Worm (Caenorhabditis elegans) whole organism, L4 larva: ENCODE results near the gene snfc-5.
"Not testable (repeated sequence)": the region's sequence is repeated elsewhere in the genome, so short reads cannot be mapped to it uniquely, and the experiment has no call there.

ENCODE experiments used
- D1046.2 ChIP-seq: fragments of 200-800 bp; sonication (Bioruptor generic); IDR thresholded peaks from 2 replicates; pipeline ENCODE4 v1.3.6; 2022; ENCODE audit warnings: missing genetic modification characterization, missing compliant biosample characterization
- F10B5.3 ChIP-seq: sonication (generic microtip); optimal IDR thresholded peaks from 2 replicates; lab custom pipeline; 2016; ENCODE audit warnings: mild to moderate bottlenecking, missing genetic modification characterization, missing compliant biosample characterization
- F37D6.2 ChIP-seq: sonication (generic microtip); optimal IDR thresholded peaks from 2 replicates; lab custom pipeline; 2016; ENCODE audit warnings: mild to moderate bottlenecking, missing genetic modification characterization, missing compliant biosample characterization
- F44E2.7 ChIP-seq: fragments of 200-800 bp; sonication (Bioruptor generic); IDR thresholded peaks from 2 replicates; pipeline ENCODE4 v2.1.2; 2022; ENCODE audit warnings: missing genetic modification characterization, missing compliant biosample characterization
- F49E8.2 ChIP-seq: sonication (generic microtip); optimal IDR thresholded peaks from 2 replicates; lab custom pipeline; 2016; ENCODE audit warnings: missing compliant biosample characterization, mild to moderate bottlenecking, missing genetic modification characterization, borderline replicate concordance
- T20F7.1 ChIP-seq: fragments of 200-800 bp; sonication (Bioruptor generic); optimal IDR thresholded peaks from 2 replicates; lab custom pipeline; 2018; ENCODE audit warnings: mild to moderate bottlenecking, missing genetic modification characterization, missing compliant biosample characterization
- T26A8.4 ChIP-seq: fragments of 200-800 bp; sonication (Bioruptor generic); IDR thresholded peaks from 2 replicates; pipeline ENCODE4 v1.3.6; 2022; ENCODE audit warnings: missing genetic modification characterization, missing compliant biosample characterization
- Y105C5A.15 ChIP-seq: fragments of 200-800 bp; sonication (Bioruptor generic); IDR thresholded peaks from 2 replicates; pipeline ENCODE4 v1.3.6; 2022; ENCODE audit warnings: missing genetic modification characterization, missing compliant biosample characterization
- Y48G9A.11 ChIP-seq: fragments of 200-800 bp; sonication (Bioruptor generic); IDR thresholded peaks from 2 replicates; pipeline ENCODE4 v1.3.6; 2022; ENCODE audit warnings: missing genetic modification reagents, missing genetic modification characterization, missing compliant biosample characterization
- Y5F2A.4 ChIP-seq: fragments of 200-800 bp; sonication (Bioruptor generic); optimal IDR thresholded peaks from 2 replicates; lab custom pipeline; 2018; ENCODE audit warnings: mild to moderate bottlenecking, missing genetic modification characterization, missing compliant biosample characterization
- ZK337.2 ChIP-seq: fragments of 200-800 bp; sonication (Bioruptor generic); IDR thresholded peaks from 2 replicates; pipeline ENCODE4 v1.3.6; 2022; ENCODE audit warnings: missing genetic modification reagents, missing genetic modification characterization, missing compliant biosample characterization
- ceh-20 ChIP-seq: fragments of 200-800 bp; sonication (Bioruptor generic); IDR thresholded peaks from 2 replicates; pipeline ENCODE4 v1.3.6; 2022; ENCODE audit warnings: missing genetic modification reagents, missing genetic modification characterization, missing compliant biosample characterization
- ceh-44 ChIP-seq: fragments of 200-800 bp; sonication (Bioruptor generic); IDR thresholded peaks from 2 replicates; pipeline ENCODE4 v1.3.6; 2022; ENCODE audit warnings: missing genetic modification reagents, missing genetic modification characterization, missing compliant biosample characterization
- ctbp-1 ChIP-seq: fragments of 200-800 bp; sonication (Bioruptor generic); IDR thresholded peaks from 2 replicates; pipeline ENCODE4 v1.3.6; 2022; ENCODE audit warnings: missing genetic modification reagents, missing genetic modification characterization, missing compliant biosample characterization
- daf-16 ChIP-seq, 3 experiments: sonication (generic microtip); optimal IDR thresholded peaks; 2 replicates each; lab custom pipeline; 2016 to 2017; ENCODE audit warnings: missing genetic modification characterization in 3 of 3, missing genetic modification reagents in 3 of 3, mild to moderate bottlenecking in 2 of 3, missing compliant biosample characterization in 2 of 3, missing biosample characterization in 1 of 3, moderate library complexity in 1 of 3
- daf-19 ChIP-seq: fragments of 200-800 bp; sonication (Bioruptor generic); conservative IDR thresholded peaks from 2 replicates; pipeline ENCODE4 v1.3.6; 2022; ENCODE audit warnings: missing genetic modification characterization, missing compliant biosample characterization
- dmd-6 ChIP-seq: fragments of 200-800 bp; sonication (Bioruptor generic); IDR thresholded peaks from 2 replicates; pipeline ENCODE4 v1.3.6; 2022; ENCODE audit warnings: missing genetic modification reagents, missing genetic modification characterization, missing compliant biosample characterization
- dmd-8 ChIP-seq: fragments of 200-800 bp; sonication (Bioruptor generic); IDR thresholded peaks from 2 replicates; pipeline ENCODE4 v1.3.6; 2022; ENCODE audit warnings: missing genetic modification characterization, missing compliant biosample characterization
- duxl-1 ChIP-seq: sonication (generic microtip); optimal IDR thresholded peaks from 2 replicates; lab custom pipeline; 2016; ENCODE audit warnings: mild to moderate bottlenecking, missing genetic modification characterization, moderate library complexity, missing compliant biosample characterization; ENCODE audit not compliant: poor library complexity
- dve-1 ChIP-seq: sonication (generic microtip); optimal IDR thresholded peaks from 2 replicates; lab custom pipeline; 2017; ENCODE audit warnings: antibody characterized with exemption, mild to moderate bottlenecking, missing genetic modification characterization, missing compliant biosample characterization; ENCODE audit not compliant: insufficient read depth
- gei-8 ChIP-seq: fragments of 200-800 bp; sonication (Bioruptor generic); optimal IDR thresholded peaks from 2 replicates; lab custom pipeline; 2018; ENCODE audit warnings: mild to moderate bottlenecking, missing genetic modification characterization, missing compliant biosample characterization
- hlh-11 ChIP-seq: fragments of 200-800 bp; sonication (Bioruptor generic); optimal IDR thresholded peaks from 2 replicates; lab custom pipeline; 2018; ENCODE audit warnings: mild to moderate bottlenecking, missing genetic modification characterization, missing compliant biosample characterization
- lin-13 ChIP-seq: fragments of 150-350 bp; optimal IDR thresholded peaks from 2 replicates; lab custom pipeline; 2014; ENCODE audit warnings: missing biosample characterization, missing genetic modification reagents, missing genetic modification characterization
- lin-29 ChIP-seq: fragments of 200-800 bp; sonication (Bioruptor generic); IDR thresholded peaks from 2 replicates; pipeline ENCODE4 v1.3.6; 2022; ENCODE audit warnings: missing genetic modification reagents, missing genetic modification characterization, missing compliant biosample characterization
- lin-38 ChIP-seq: fragments of 200-800 bp; sonication (Bioruptor generic); IDR thresholded peaks from 2 replicates; pipeline ENCODE4 v1.3.6; 2022; ENCODE audit warnings: missing genetic modification reagents, missing genetic modification characterization, missing compliant biosample characterization
- lir-3 ChIP-seq: sonication (generic microtip); optimal IDR thresholded peaks from 2 replicates; lab custom pipeline; 2016; ENCODE audit warnings: mild to moderate bottlenecking, missing genetic modification characterization, missing compliant biosample characterization
- lsy-2 ChIP-seq, 2 experiments: fragments of 150-350 bp in 1 of 2; sonication (generic microtip) in 1 of 2; optimal IDR thresholded peaks; 2 replicates each; lab custom pipeline; 2014 to 2017; ENCODE audit warnings: missing biosample characterization in 2 of 2, missing genetic modification characterization in 2 of 2
- madf-5 ChIP-seq, 2 experiments: fragments of 200-800 bp; sonication (Bioruptor generic); IDR thresholded peaks; 2 replicates each; pipeline ENCODE4 v1.3.6; 2022; ENCODE audit warnings: missing compliant biosample characterization in 2 of 2, missing genetic modification characterization in 2 of 2
- madf-9 ChIP-seq: fragments of 200-800 bp; sonication (Bioruptor generic); conservative IDR thresholded peaks from 2 replicates; pipeline ENCODE4 v1.3.6; 2022; ENCODE audit warnings: missing genetic modification reagents, missing genetic modification characterization, missing compliant biosample characterization
- mdt-29 ChIP-seq: fragments of 200-800 bp; sonication (Bioruptor generic); IDR thresholded peaks from 2 replicates; pipeline ENCODE4 v1.3.6; 2022; ENCODE audit warnings: missing genetic modification reagents, missing genetic modification characterization, missing compliant biosample characterization
- mes-2 ChIP-seq: sonication (generic microtip); optimal IDR thresholded peaks from 2 replicates; lab custom pipeline; 2016; ENCODE audit warnings: missing genotype, mild to moderate bottlenecking, missing genetic modification characterization, missing compliant biosample characterization; ENCODE audit not compliant: poor library complexity, severe bottlenecking
- mxl-2 ChIP-seq: fragments of 200-800 bp; sonication (Bioruptor generic); conservative IDR thresholded peaks from 2 replicates; pipeline ENCODE4 v1.3.6; 2022; ENCODE audit warnings: missing genetic modification reagents, missing genetic modification characterization, missing compliant biosample characterization
- mxl-3 ChIP-seq: fragments of 200-800 bp; sonication (Bioruptor generic); optimal IDR thresholded peaks from 2 replicates; lab custom pipeline; 2018; ENCODE audit warnings: mild to moderate bottlenecking, missing genetic modification characterization, missing compliant biosample characterization
- nhr-25 ChIP-seq: sonication (generic microtip); optimal IDR thresholded peaks from 2 replicates; lab custom pipeline; 2017; ENCODE audit warnings: missing genetic modification characterization, mild to moderate bottlenecking, missing compliant biosample characterization, antibody characterized with exemption, moderate library complexity, borderline replicate concordance; ENCODE audit not compliant: insufficient read depth
- nhr-28 ChIP-seq: fragments of 150-350 bp; optimal IDR thresholded peaks from 2 replicates; lab custom pipeline; 2014; ENCODE audit warnings: missing biosample characterization, missing genetic modification characterization
- nhr-41 ChIP-seq: fragments of 200-800 bp; sonication (Bioruptor generic); IDR thresholded peaks from 2 replicates; pipeline ENCODE4 v1.3.6; 2022; ENCODE audit warnings: missing genetic modification reagents, missing genetic modification characterization, missing compliant biosample characterization
- pha-4 ChIP-seq, 2 experiments: fragments of 150-350 bp in 1 of 2; fragments of 200-800 bp in 1 of 2; sonication (Bioruptor generic) in 1 of 2; IDR thresholded peaks in 1 of 2; optimal IDR thresholded peaks in 1 of 2; 2 replicates each; pipeline versions ENCODE4 v1.3.6 to Lab custom; 2014 to 2022; ENCODE audit warnings: missing genetic modification characterization in 2 of 2, missing genetic modification reagents in 2 of 2, missing biosample characterization in 1 of 2, missing compliant biosample characterization in 1 of 2
- php-3 ChIP-seq: fragments of 200-800 bp; sonication (Bioruptor generic); IDR thresholded peaks from 2 replicates; pipeline ENCODE4 v1.3.6; 2022; ENCODE audit warnings: missing genetic modification reagents, missing genetic modification characterization, missing compliant biosample characterization
- pqm-1 ChIP-seq: sonication (generic microtip); optimal IDR thresholded peaks from 2 replicates; lab custom pipeline; 2017; ENCODE audit warnings: missing biosample characterization, missing genetic modification characterization
- rbr-2 ChIP-seq: sonication (generic microtip); optimal IDR thresholded peaks from 2 replicates; lab custom pipeline; 2016; ENCODE audit warnings: missing genotype, missing genetic modification characterization, missing compliant biosample characterization
- snpc-1.2 ChIP-seq: fragments of 200-800 bp; sonication (Bioruptor generic); IDR thresholded peaks from 2 replicates; pipeline ENCODE4 v1.3.6; 2022; ENCODE audit warnings: missing genetic modification reagents, missing genetic modification characterization, missing compliant biosample characterization
- unc-62 ChIP-seq, 3 experiments: fragments of 150-350 bp in 1 of 3; sonication (generic microtip); optimal IDR thresholded peaks in 2 of 3; peaks in 1 of 3; 1 replicate in 1 of 3; 2 replicates in 2 of 3; lab custom pipeline; 2014 to 2017; ENCODE audit warnings: missing biosample characterization in 3 of 3, missing genetic modification characterization in 3 of 3, missing genetic modification reagents in 3 of 3, missing genotype in 1 of 3
- zfp-3 ChIP-seq: fragments of 200-800 bp; sonication (Bioruptor generic); conservative IDR thresholded peaks from 2 replicates; pipeline ENCODE4 v1.3.6; 2022; ENCODE audit warnings: missing genetic modification reagents, missing genetic modification characterization, missing compliant biosample characterization
- zip-11 ChIP-seq: fragments of 200-800 bp; sonication (Bioruptor generic); IDR thresholded peaks from 2 replicates; pipeline ENCODE4 v1.3.6; 2022; ENCODE audit warnings: missing genetic modification characterization, missing compliant biosample characterization

The snfc-5 gene

ce11 chrIII:4378600-4379293, 25.8 kb upstream of the snfc-5 start:
- peak; percentile 70 for TF ChIP-seq pqm-1 (tag; lab: Kevin White, UChicago)
- TF ChIP-seq rbr-2 (tag; lab: Kevin White, UChicago): peak; percentile 69
- TF ChIP-seq madf-9: peak; percentile 56; the same call in 1 of the 2 replicates
- TF ChIP-seq hlh-11 (tag; lab: Kevin White, UChicago): peak; percentile 78
- peak; percentile 19 for TF ChIP-seq Y5F2A.4 (GFP tag; lab: Kevin White, UChicago)
- TF ChIP-seq dmd-8 (GFP tag; lab: Robert Waterston, UW): peak; percentile 75; the same call in 1 of the 2 replicates
- peak; percentile 41 for TF ChIP-seq gei-8 (GFP tag; lab: Kevin White, UChicago)
- TF ChIP-seq zip-11 (GFP tag; lab: Robert Waterston, UW): peak; percentile 46; the same call in 1 of the 2 replicates
- peak in 1 of 2 experiments; percentile 64 for TF ChIP-seq lsy-2 (tag; optimal IDR thresholded peaks at IDR 0.05; lab: Kevin White, UChicago)
- TF ChIP-seq mxl-3 (GFP tag; lab: Kevin White, UChicago): peak; percentile 48
- peak; percentile 72 for TF ChIP-seq lin-38
- 0 out of 2 replicates have a peak, but pooled peaks have one; percentile 7 for TF ChIP-seq Y48G9A.11 (GFP tag; lab: Robert Waterston, UW)
- TF ChIP-seq ZK337.2: peak; percentile 70; the same call in 1 of the 2 replicates
- peak; percentile 69 for TF ChIP-seq ctbp-1 (GFP tag; lab: Robert Waterston, UW)
- TF ChIP-seq nhr-25: peak; percentile 79
- peak; percentile 48 for TF ChIP-seq php-3
- TF ChIP-seq mdt-29 (GFP tag; lab: Robert Waterston, UW): 0 out of 2 replicates have a peak, but pooled peaks have one; percentile 17
- TF ChIP-seq lin-13 (GFP tag; lab: Kevin White, UChicago): peak; percentile 38
- peak; percentile 37; the same call in 1 of the 2 replicates for TF ChIP-seq ceh-44 (GFP tag; lab: Robert Waterston, UW)
- peak; percentile 73 for TF ChIP-seq ceh-20 (GFP tag; lab: Robert Waterston, UW)
- TF ChIP-seq lir-3 (tag; lab: Kevin White, UChicago): peak; percentile 75
- TF ChIP-seq daf-19: 0 out of 2 replicates have a peak, but pooled peaks have one; percentile 57
- TF ChIP-seq T20F7.1: peak; percentile 57
- peak; percentile 68; the same call in 1 of the 2 replicates for TF ChIP-seq F44E2.7 (GFP tag; lab: Robert Waterston, UW)
- 0 out of 2 replicates have a peak, but pooled peaks have one; percentile 34 for TF ChIP-seq zfp-3 (GFP tag; lab: Robert Waterston, UW)
- TF ChIP-seq snpc-1.2: peak; percentile 30; the same call in 1 of the 2 replicates
- peak; percentile 79 for TF ChIP-seq duxl-1
- 0 out of 2 replicates have a peak, but pooled peaks have one; percentile 16 for TF ChIP-seq lin-29 (GFP tag; lab: Robert Waterston, UW)
- TF ChIP-seq pha-4 (GFP tag; IDR thresholded peaks at IDR 0.05; lab: Robert Waterston, UW): peak; percentile 82
- not testable (repeated sequence) for TF ChIP-seq pha-4, unc-62 (tag; optimal IDR thresholded peaks at IDR 0.05; lab: Kevin White, UChicago)
- peak; percentile 18 for TF ChIP-seq nhr-28 (tag; lab: Kevin White, UChicago)
- peak; percentile 46 to 62; a peak in 1 of 4 replicates for TF ChIP-seq madf-5 (GFP tag; IDR thresholded peaks at IDR 0.05; lab: Robert Waterston, UW)
- TF ChIP-seq F10B5.3: peak; percentile 68
- TF ChIP-seq F37D6.2 (tag; lab: Kevin White, UChicago): peak; percentile 34
- TF ChIP-seq unc-62 (GFP tag; optimal IDR thresholded peaks at IDR 0.05 in 1 of 2; lab: Kevin White, UChicago): peak in 1 of 2 experiments; percentile 66
- TF ChIP-seq F49E8.2: peak; percentile 2
- TF ChIP-seq mxl-2 (GFP tag; lab: Robert Waterston, UW): 0 out of 2 replicates have a peak, but pooled peaks have one; percentile 56
- TF ChIP-seq T26A8.4: peak; percentile 89
- peak; percentile 8; the same call in 1 of the 2 replicates for TF ChIP-seq D1046.2 (GFP tag; lab: Robert Waterston, UW)
- TF ChIP-seq Y105C5A.15 (GFP tag; lab: Robert Waterston, UW): 0 out of 2 replicates have a peak, but pooled peaks have one; percentile 12
- peak; percentile 78 for TF ChIP-seq nhr-41 (GFP tag; lab: Robert Waterston, UW)
- peak; percentile 62 for TF ChIP-seq mes-2 (tag; lab: Kevin White, UChicago)
- TF ChIP-seq dmd-6 (GFP tag; lab: Robert Waterston, UW): peak; percentile 63
- peak in 1 of 2 experiments; percentile 48 for TF ChIP-seq daf-16 (GFP tag; optimal IDR thresholded peaks at IDR 0.05; lab: Kevin White, UChicago)
- TF ChIP-seq daf-16 (tag; optimal IDR thresholded peaks at IDR 0.05; lab: Kevin White, UChicago): peak; percentile 40
- peak; percentile 43 for TF ChIP-seq dve-1 (tag; lab: Kevin White, UChicago)
